Worm (Caenorhabditis elegans): ENCODE results near the gene M28.8.

DNA sequence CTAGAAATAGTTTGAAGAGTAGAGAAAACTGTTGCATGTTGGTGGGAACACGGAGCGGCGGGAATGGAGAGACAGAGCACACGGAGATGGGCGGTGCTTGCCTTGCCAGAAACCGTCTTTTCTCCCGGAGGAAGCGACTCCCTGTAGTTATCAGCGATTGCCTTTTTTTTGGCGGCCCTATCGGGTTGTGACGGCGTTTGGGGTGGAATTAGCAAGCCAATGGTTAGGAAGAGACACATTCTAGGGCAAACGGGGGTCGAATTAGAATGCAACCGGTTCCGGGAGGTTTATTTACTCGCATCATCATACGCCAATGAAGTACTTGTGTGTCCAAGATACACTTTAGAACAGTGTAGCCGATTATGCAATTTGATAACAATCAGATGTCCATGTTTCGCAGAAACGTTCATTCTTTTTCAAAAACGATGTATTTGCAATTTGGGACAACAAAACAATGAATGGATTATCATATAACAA lies 29.6 kb downstream of the M28.8 start, which contains the start of gene lact-3:
- TF ChIP-seq tab-1 (GFP tag; IDR thresholded peaks at IDR 0.05): no peak
- TF ChIP-seq cog-1 (tag; optimal IDR thresholded peaks at IDR 0.05): no peak
- TF ChIP-seq med-1 (GFP tag; optimal IDR thresholded peaks at IDR 0.05; ENCODE audit: insufficient read depth): no peak
- TF ChIP-seq flt-1 (GFP tag; IDR thresholded peaks at IDR 0.05): no peak
- no peak for TF ChIP-seq ztf-23 (GFP tag; IDR thresholded peaks at IDR 0.05)
- no peak for TF ChIP-seq ztf-29 (GFP tag; IDR thresholded peaks at IDR 0.05)
- TF ChIP-seq klf-2 (GFP tag; conservative IDR thresholded peaks at IDR 0.05): no peak
- no peak for TF ChIP-seq T22C8.4 (GFP tag; IDR thresholded peaks at IDR 0.05)
- no peak for TF ChIP-seq ref-1 (GFP tag; conservative IDR thresholded peaks at IDR 0.05)
